Worm (Caenorhabditis elegans) whole organism, late embryonic: ENCODE measurements around the gene E02H1.5.

Experiments
- ahr-1 ChIP-seq: sonication (generic microtip); optimal IDR thresholded peaks from 2 replicates; lab custom pipeline; 2016; ENCODE audit warnings: missing genetic modification characterization, missing compliant biosample characterization
- ama-1 ChIP-seq: fragments of 150-350 bp; optimal IDR thresholded peaks from 2 replicates; lab custom pipeline; 2014
- che-1 ChIP-seq: sonication (generic microtip); optimal IDR thresholded peaks from 2 replicates; lab custom pipeline; 2016; ENCODE audit warnings: mild to moderate bottlenecking, missing genetic modification characterization, missing compliant biosample characterization
- dmd-4 ChIP-seq: sonication (generic microtip); optimal IDR thresholded peaks from 2 replicates; lab custom pipeline; 2016; ENCODE audit warnings: borderline replicate concordance, missing genetic modification characterization, missing compliant biosample characterization
- elt-2 ChIP-seq: sonication (generic microtip); optimal IDR thresholded peaks from 2 replicates; lab custom pipeline; 2016; ENCODE audit warnings: missing genetic modification reagents, missing genetic modification characterization, missing compliant biosample characterization
- ets-4 ChIP-seq: sonication (generic microtip); optimal IDR thresholded peaks from 2 replicates; lab custom pipeline; 2016; ENCODE audit warnings: missing genetic modification characterization, missing compliant biosample characterization
- hlh-8 ChIP-seq: sonication (generic microtip); optimal IDR thresholded peaks from 2 replicates; lab custom pipeline; 2016; ENCODE audit warnings: missing genotype, missing genetic modification characterization, missing compliant biosample characterization
- pqm-1 ChIP-seq: sonication (generic microtip); optimal IDR thresholded peaks from 2 replicates; lab custom pipeline; 2016; ENCODE audit warnings: missing genetic modification characterization, missing compliant biosample characterization
- ttx-3 ChIP-seq: sonication (generic microtip); optimal IDR thresholded peaks from 2 replicates; lab custom pipeline; 2016; ENCODE audit warnings: missing genetic modification reagents, missing genetic modification characterization, missing compliant biosample characterization

DNA sequence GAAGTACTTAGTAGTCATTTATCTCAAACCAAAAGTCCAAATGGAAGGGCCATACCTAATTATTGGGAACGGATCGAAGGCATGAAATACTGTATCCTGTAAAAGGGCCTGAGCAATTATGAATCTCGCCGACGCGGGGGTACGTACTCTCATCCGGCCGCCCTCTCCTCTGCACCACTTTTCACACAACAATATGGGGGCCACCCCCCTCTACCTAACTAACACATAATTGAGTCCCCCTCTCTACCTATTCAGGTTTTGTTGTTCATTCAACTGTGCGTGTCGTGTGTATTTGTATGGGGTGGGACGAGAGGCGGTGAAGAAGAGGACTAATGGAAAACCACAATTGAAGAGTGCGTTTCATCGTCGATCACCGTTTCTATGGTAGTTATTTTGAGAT is 20.6 kb upstream of the E02H1.5 start:
- TF ChIP-seq pqm-1 (tag; lab: Kevin White, UChicago) (no peak), ahr-1 (tag; lab: Kevin White, UChicago) (no peak), hlh-8 (tag; lab: Kevin White, UChicago) (no peak), elt-2 (tag; lab: Kevin White, UChicago) (no peak), ets-4 (tag; lab: Kevin White, UChicago) (no peak), dmd-4 (tag; lab: Kevin White, UChicago) (no peak), ama-1 (no peak), che-1 (tag; lab: Kevin White, UChicago) (no peak), ttx-3 (no peak)
